Worm (Caenorhabditis elegans) whole organism, L4 larva: ENCODE results near the gene glc-3.

Source experiments
- ces-1 ChIP-seq: fragments of 150-350 bp; sonication (generic microtip); optimal IDR thresholded peaks from 4 replicates; lab custom pipeline; 2014; ENCODE audit warnings: missing biosample characterization, missing genetic modification reagents, missing genetic modification characterization
- nhr-237 ChIP-seq: sonication (generic microtip); optimal IDR thresholded peaks from 2 replicates; lab custom pipeline; 2017; ENCODE audit warnings: missing biosample characterization, missing genetic modification characterization
- ztf-7 ChIP-seq: fragments of 150-350 bp; optimal IDR thresholded peaks from 2 replicates; lab custom pipeline; 2014; ENCODE audit warnings: missing biosample characterization, missing genetic modification characterization

- no peak for TF ChIP-seq ztf-7 (tag; lab: Kevin White, UChicago)
- no peak for TF ChIP-seq ces-1
- no peak for TF ChIP-seq nhr-237 (tag; lab: Kevin White, UChicago)
These were observed 33.6 kb downstream of the glc-3 start, which contains the start of gene F08F3.6 for ce11 chrV:5419915-5420314.
